Fruit fly (Drosophila melanogaster): ENCODE results near the gene CG6845.

Gene CG6845

dm6 chr3L:145998-146576, at the start of gene CG6845:
CG6845 (plus strand) TSS chr3L:146433.
- TF ChIP-seq CTCF (optimal IDR thresholded peaks at IDR 0.05) (peak in 1 of 2 experiments; percentile 17), CG8478 (optimal IDR thresholded peaks at IDR 0.05) (no peak)

DNA sequence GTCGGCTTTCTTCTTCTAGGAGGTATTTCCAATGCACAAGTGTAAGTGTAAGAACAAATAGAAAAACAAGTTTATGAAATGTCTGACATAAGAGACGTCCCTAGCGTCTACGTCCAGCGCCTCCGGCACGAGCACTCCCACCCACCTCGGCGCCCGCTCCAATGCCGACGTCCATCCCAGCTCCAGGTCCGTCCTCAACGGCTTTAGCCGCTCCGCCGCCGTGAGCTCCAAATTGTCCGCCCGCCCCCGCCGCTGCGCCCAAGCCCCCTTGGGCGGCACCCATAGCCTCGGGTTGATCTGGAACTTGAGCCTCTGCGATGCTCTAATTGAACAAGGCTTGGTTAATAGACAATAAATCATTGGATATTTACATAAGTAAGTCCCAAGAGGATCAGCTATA, 48.4 kb upstream of the CG6845 start:
- no peak for TF ChIP-seq CG8478 (optimal IDR thresholded peaks at IDR 0.05)
- TF ChIP-seq CTCF (optimal IDR thresholded peaks at IDR 0.05): no peak

dm6 chr3L:98275-98674, 48.0 kb upstream of the CG6845 start, which contains the start of gene CG12483:
CG12483 (minus strand) TSS chr3L:98375.
- TF ChIP-seq CG8478 (optimal IDR thresholded peaks at IDR 0.05): no peak
- TF ChIP-seq CTCF (optimal IDR thresholded peaks at IDR 0.05): no peak

DNA sequence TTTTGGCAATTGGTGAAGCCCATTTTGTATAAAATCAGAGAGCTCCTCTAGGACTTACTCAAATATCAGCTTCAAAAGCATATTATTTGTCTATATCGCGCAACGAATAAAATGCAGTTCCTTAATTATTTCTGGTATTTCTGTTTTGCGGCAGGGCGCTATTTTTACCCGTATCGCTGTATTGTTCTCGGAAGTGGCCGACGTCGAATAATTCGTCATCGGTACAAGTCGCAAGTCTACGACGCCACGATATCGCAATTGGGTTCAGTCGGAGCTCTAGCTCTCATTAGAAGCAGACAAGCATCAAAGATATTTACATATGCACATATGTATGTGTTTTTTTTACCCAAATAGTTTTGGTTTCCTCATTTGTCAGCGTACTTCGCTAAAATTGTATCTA, 42.2 kb upstream of the CG6845 start:
- TF ChIP-seq CTCF (optimal IDR thresholded peaks at IDR 0.05) (no peak), CG8478 (optimal IDR thresholded peaks at IDR 0.05) (no peak)

dm6 chr3L:109058-109457, 37.2 kb upstream of the CG6845 start:
- TF ChIP-seq CTCF (optimal IDR thresholded peaks at IDR 0.05) (no peak), CG8478 (optimal IDR thresholded peaks at IDR 0.05) (no peak)

- TF ChIP-seq CG8478 (optimal IDR thresholded peaks at IDR 0.05): no peak
- no peak for TF ChIP-seq CTCF (optimal IDR thresholded peaks at IDR 0.05)
Measured at dm6 chr3L:109936-110335, 36.3 kb upstream of the CG6845 start.

DNA sequence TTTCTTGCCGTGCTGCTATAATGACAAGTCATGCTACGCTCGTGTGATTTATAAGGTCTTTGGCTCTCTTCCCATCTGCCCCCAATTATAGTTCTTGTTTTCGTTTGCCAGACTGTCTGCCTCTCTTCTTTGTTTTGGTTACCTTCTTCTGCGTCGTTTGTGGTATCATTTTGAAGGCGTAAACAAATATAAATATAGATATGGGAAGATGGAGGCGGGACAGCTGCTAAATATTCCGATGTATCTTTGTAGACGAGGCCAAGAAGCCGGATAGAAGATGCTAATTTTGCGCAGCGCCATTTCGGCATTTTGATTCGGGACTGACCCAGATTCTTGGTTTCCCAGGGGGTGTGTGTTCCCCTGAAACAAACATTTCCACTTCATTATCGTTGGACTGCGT, 26.8 kb upstream of the CG6845 start:
- TF ChIP-seq CG8478 (optimal IDR thresholded peaks at IDR 0.05): no peak
- no peak for TF ChIP-seq CTCF (optimal IDR thresholded peaks at IDR 0.05)

dm6 chr3L:123784-124479, 22.3 kb upstream of the CG6845 start:
- TF ChIP-seq CG8478 (optimal IDR thresholded peaks at IDR 0.05) (no peak), CTCF (optimal IDR thresholded peaks at IDR 0.05) (no peak)

- TF ChIP-seq CTCF (optimal IDR thresholded peaks at IDR 0.05) (no peak), CG8478 (optimal IDR thresholded peaks at IDR 0.05) (no peak)
Measured at dm6 chr3L:127450-127849, 18.8 kb upstream of the CG6845 start.

dm6 chr3L:128295-129117, 17.7 kb upstream of the CG6845 start:
- TF ChIP-seq CTCF (optimal IDR thresholded peaks at IDR 0.05): no peak
- no peak for TF ChIP-seq CG8478 (optimal IDR thresholded peaks at IDR 0.05)

DNA sequence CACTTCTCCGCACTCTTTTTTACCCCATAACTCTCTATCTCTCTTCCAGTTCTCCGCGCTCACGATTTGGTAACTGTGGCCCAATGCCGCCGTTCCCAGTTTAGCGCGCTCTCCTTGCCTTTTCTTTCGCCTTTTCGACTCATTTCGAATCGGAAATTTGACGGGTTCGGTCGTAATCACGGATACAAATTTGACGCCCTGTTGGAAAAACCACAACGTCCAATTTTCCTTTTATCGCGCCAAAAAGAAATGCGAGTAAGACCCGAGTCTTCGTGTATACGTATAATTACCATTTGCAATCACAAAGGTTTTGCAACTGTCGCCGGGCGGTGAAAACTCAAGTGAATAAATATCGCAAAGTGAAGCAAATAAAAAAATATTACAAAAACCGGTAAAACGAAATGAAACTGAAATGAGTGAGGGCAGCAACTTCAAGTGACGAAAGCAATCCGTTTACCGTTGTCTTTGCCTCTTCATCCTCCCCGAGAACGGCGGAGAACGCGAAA, 16.9 kb upstream of the CG6845 start, which contains the start of gene Pdk1:
Gene Pdk1 (plus strand): TSS at position 140 of the 506 bp plus-strand sequence.
- no peak for TF ChIP-seq CG8478 (optimal IDR thresholded peaks at IDR 0.05)
- TF ChIP-seq CTCF (optimal IDR thresholded peaks at IDR 0.05): no peak

dm6 chr3L:130798-131150, 15.5 kb upstream of the CG6845 start:
- no peak for TF ChIP-seq CG8478 (optimal IDR thresholded peaks at IDR 0.05)
- no peak for TF ChIP-seq CTCF (optimal IDR thresholded peaks at IDR 0.05)

DNA sequence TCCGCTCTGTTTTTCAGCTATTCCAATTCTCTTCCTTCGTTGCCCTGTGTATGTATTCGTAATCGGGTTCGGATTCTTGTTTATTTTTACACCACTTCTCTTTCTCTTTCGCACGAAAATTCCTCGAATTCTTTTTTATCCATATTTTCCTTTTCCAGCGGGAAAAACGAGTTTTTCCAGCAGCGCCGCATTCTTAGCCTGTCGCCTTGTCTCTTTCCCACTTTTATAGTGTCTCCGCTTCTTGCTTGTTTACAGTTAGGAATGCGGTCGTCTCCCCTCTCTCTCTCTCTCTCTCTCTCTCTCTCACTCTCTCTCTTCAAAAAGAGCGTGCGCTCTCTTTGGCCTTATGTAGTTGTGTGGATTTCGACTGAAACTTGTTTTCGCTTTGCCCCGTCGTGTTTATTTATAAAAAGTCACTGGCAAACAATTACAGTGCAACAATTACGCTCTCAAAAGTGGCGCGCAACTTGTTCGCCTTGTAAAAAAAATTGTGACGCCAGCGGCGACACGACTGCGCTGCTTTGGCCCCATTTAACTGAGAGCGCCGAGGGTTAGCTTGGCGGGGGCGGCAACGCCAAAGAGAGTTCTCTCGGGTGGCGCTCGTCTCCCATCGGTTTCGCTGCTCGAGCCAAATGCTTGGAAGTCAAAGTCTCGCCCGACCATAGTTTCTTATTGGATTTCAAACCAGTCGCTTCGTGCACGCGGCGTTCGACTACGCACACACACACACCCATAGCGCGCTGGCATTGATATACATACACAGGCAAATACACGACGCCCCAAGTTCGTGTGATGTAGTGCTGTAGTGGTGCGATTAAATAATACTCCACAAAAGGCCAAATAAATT, 14.9 kb upstream of the CG6845 start:
- TF ChIP-seq CG8478 (optimal IDR thresholded peaks at IDR 0.05) (no peak), CTCF (optimal IDR thresholded peaks at IDR 0.05) (no peak)

- TF ChIP-seq CTCF (optimal IDR thresholded peaks at IDR 0.05) (no peak), CG8478 (optimal IDR thresholded peaks at IDR 0.05) (no peak)
Measured at dm6 chr3L:131998-132693, 14.1 kb upstream of the CG6845 start.

All from S2 (cell line).